Fruit fly (Drosophila melanogaster) whole organism, adult: ENCODE measurements around the gene CG33287.

Experiments used
- CG12768 ChIP-seq: fragments of 200-800 bp; sonication (Bioruptor generic); optimal IDR thresholded peaks from 2 replicates; lab custom pipeline; 2017; ENCODE audit warnings: missing biosample characterization, missing genetic modification characterization, mild to moderate bottlenecking, moderate library complexity, missing genetic modification reagents
- CG1620 ChIP-seq: fragments of 200-800 bp; sonication (Bioruptor generic); optimal IDR thresholded peaks from 2 replicates; lab custom pipeline; 2016; ENCODE audit warnings: missing biosample characterization, missing genetic modification characterization
- CG7101 ChIP-seq: fragments of 200-800 bp; sonication (Bioruptor generic); optimal IDR thresholded peaks from 2 replicates; lab custom pipeline; 2018; ENCODE audit warnings: missing biosample characterization, mild to moderate bottlenecking, missing genetic modification characterization, moderate library complexity
- Clk ChIP-seq: fragments of 200-800 bp; sonication (Bioruptor generic); optimal IDR thresholded peaks from 2 replicates; lab custom pipeline; 2017; ENCODE audit warnings: missing biosample characterization, missing genetic modification characterization
- bab1 ChIP-seq: fragments of 200-800 bp; sonication (Bioruptor generic); optimal IDR thresholded peaks from 3 replicates; lab custom pipeline; 2019; ENCODE audit warnings: missing biosample characterization, mild to moderate bottlenecking, missing genetic modification characterization, moderate library complexity
- cic ChIP-seq: fragments of 200-800 bp; sonication (Bioruptor generic); optimal IDR thresholded peaks from 2 replicates; lab custom pipeline; 2017; ENCODE audit warnings: missing biosample characterization, mild to moderate bottlenecking, missing genetic modification characterization, moderate library complexity
- ovo ChIP-seq: fragments of 200-800 bp; sonication (Bioruptor generic); optimal IDR thresholded peaks from 2 replicates; lab custom pipeline; 2016; ENCODE audit warnings: missing biosample characterization, missing genetic modification characterization
- pad ChIP-seq: fragments of 200-800 bp; sonication (Bioruptor generic); optimal IDR thresholded peaks from 3 replicates; lab custom pipeline; 2017; ENCODE audit warnings: missing biosample characterization, missing genetic modification characterization, mild to moderate bottlenecking, moderate library complexity, missing genetic modification reagents
- toe ChIP-seq: fragments of 200-800 bp; sonication (Bioruptor generic); optimal IDR thresholded peaks from 2 replicates; lab custom pipeline; 2016; ENCODE audit warnings: missing biosample characterization, missing genetic modification characterization

dm6 chr3L:20974600-20974999 is 4.1 kb upstream of the CG33287 start, which contains the start of gene CG33286:
- TF ChIP-seq cic (GFP tag; lab: Kevin White, UChicago), result no peak
- no peak for TF ChIP-seq CG1620 (GFP tag; lab: Kevin White, UChicago)
- TF ChIP-seq CG12768 (GFP tag; lab: Kevin White, UChicago), result no peak
- no peak for TF ChIP-seq pad (GFP tag; lab: Kevin White, UChicago)
- TF ChIP-seq CG7101, result no peak
- TF ChIP-seq bab1 (GFP tag; lab: Kevin White, UChicago), result no peak
- TF ChIP-seq ovo, result no peak
- no peak for TF ChIP-seq toe (GFP tag; lab: Kevin White, UChicago)
- TF ChIP-seq Clk (GFP tag; lab: Kevin White, UChicago), result no peak
